Worm (Caenorhabditis elegans) whole organism, young adult: Measurements from ENCODE around the gene H06H21.37.

Experiments used
- B0019.2 ChIP-seq: fragments of 200-800 bp; sonication (Bioruptor generic); conservative IDR thresholded peaks from 2 replicates; pipeline ENCODE4 v1.3.6; 2022; ENCODE audit warnings: missing genetic modification reagents, missing genetic modification characterization, missing compliant biosample characterization
- B0261.1 ChIP-seq: sonication (generic microtip); optimal IDR thresholded peaks from 2 replicates; lab custom pipeline; 2016; ENCODE audit warnings: mild to moderate bottlenecking, missing genetic modification characterization, moderate library complexity, missing compliant biosample characterization
- nfya-1 ChIP-seq: sonication (generic microtip); optimal IDR thresholded peaks from 2 replicates; lab custom pipeline; 2017; ENCODE audit warnings: antibody characterized with exemption, missing compliant biosample characterization, missing genetic modification characterization, borderline replicate concordance; ENCODE audit not compliant: insufficient read depth
- nfya-2 ChIP-seq: fragments of 200-800 bp; sonication (Bioruptor generic); IDR thresholded peaks from 2 replicates; pipeline ENCODE4 v1.3.6; 2022; ENCODE audit warnings: missing genetic modification reagents, missing genetic modification characterization, missing compliant biosample characterization
- zim-3 ChIP-seq: sonication (generic microtip); optimal IDR thresholded peaks from 2 replicates; lab custom pipeline; 2017; ENCODE audit warnings: mild to moderate bottlenecking, missing genetic modification characterization, moderate library complexity, missing compliant biosample characterization

- TF ChIP-seq B0019.2 (GFP tag; lab: Robert Waterston, UW) = no peak
- no peak for TF ChIP-seq B0261.1 (tag; lab: Kevin White, UChicago)
- TF ChIP-seq nfya-2 (GFP tag; lab: Robert Waterston, UW) = no peak
- TF ChIP-seq zim-3 (tag; lab: Kevin White, UChicago) = no peak
- no peak for TF ChIP-seq nfya-1 (tag; lab: Kevin White, UChicago)
Measured at ce11 chrIV:4776001-4776400, 33.8 kb downstream of the H06H21.37 start, which contains the start of gene R11E3.19.
